Worm (Caenorhabditis elegans) whole organism, early embryonic: ENCODE results near the gene str-52.

Source experiments
- ama-1 ChIP-seq: fragments of 150-350 bp; optimal IDR thresholded peaks from 2 replicates; lab custom pipeline; 2014
- ets-7 ChIP-seq: sonication (generic microtip); optimal IDR thresholded peaks from 2 replicates; lab custom pipeline; 2016; ENCODE audit warnings: missing genotype, missing genetic modification characterization, missing compliant biosample characterization
- hmg-4 ChIP-seq: fragments of 200-800 bp; sonication (Bioruptor generic); optimal IDR thresholded peaks from 2 replicates; lab custom pipeline; 2018; ENCODE audit warnings: mild to moderate bottlenecking, missing genetic modification characterization, missing compliant biosample characterization
- hnd-1 ChIP-seq: sonication (generic microtip); optimal IDR thresholded peaks from 2 replicates; lab custom pipeline; 2016; ENCODE audit warnings: missing genetic modification characterization, missing compliant biosample characterization
- pes-1 ChIP-seq: fragments of 200-800 bp; sonication (Bioruptor generic); IDR thresholded peaks from 2 replicates; pipeline ENCODE4 v1.3.6; 2022; ENCODE audit warnings: missing genetic modification reagents, missing genetic modification characterization, missing compliant biosample characterization
- sea-1 ChIP-seq: fragments of 200-800 bp; sonication (Bioruptor generic); conservative IDR thresholded peaks from 2 replicates; pipeline ENCODE4 v1.3.6; 2022; ENCODE audit warnings: missing genetic modification characterization, missing compliant biosample characterization

DNA sequence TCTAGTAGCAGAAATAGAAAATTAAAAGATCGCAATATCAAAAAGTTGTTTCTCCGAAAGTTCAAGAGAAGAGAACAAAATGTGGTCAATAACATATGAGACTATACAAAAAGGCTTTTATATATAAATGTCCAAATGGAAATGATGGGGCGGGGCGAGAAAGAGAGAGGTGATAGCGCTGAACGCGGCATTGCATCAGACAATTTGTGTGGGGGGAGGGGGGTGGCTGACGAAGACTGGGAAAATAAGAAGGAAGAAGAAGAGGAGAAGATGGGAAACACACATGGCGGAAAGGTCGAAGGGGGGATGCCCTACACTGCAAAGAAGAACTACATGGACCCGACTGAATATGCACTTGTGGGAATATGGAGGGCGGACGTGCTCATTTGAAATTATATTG, 10.6 kb downstream of the str-52 start:
- TF ChIP-seq hmg-4 (GFP tag; lab: Kevin White, UChicago) = no peak
- TF ChIP-seq sea-1 = no peak
- TF ChIP-seq ets-7 (tag; lab: Kevin White, UChicago) = no peak
- no peak for TF ChIP-seq pes-1
- no peak for TF ChIP-seq ama-1 (lab: Kevin White, UChicago)
- no peak for TF ChIP-seq hnd-1 (tag; lab: Kevin White, UChicago)
